Fruit fly (Drosophila melanogaster): ENCODE results near the gene CG7492.

DNA sequence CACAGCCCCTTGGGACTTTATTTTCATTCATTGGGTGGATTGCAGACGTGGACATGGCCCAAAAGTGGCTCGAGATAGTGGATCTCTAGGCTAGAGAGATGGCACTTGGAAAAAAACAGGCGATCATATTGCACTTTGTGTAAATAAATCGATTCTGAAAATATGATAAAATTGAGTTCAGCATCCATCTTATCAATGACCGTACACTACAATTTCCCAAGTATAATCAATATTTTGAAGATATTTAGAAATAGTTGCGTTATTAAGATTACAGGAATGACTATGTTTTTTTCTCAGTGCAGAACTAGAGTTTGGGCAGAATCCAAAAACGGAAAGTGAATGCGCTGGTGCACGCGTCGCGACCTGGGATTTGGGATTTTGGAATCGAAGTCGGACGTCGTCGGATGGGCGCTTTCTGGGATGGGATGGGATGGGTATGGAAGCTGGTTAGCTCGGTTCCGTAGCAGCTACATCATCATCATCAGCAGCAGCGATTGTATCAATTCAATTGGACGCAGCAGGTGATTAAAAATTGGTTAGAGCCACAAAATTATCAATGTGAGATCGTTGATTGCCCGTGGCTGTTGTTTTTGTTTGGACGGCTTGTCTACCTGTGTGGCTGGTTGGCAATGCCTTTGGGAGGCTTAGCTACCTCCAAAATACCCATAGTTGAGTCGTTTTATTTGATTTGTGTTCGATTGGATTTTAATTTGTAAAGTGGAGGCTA is 19.6 kb downstream of the CG7492 start:
- no peak for TF ChIP-seq ey (GFP tag; optimal IDR thresholded peaks at IDR 0.05)
- no peak for TF ChIP-seq woc (GFP tag; optimal IDR thresholded peaks at IDR 0.05)
- no peak for TF ChIP-seq HLH106 (tag; optimal IDR thresholded peaks at IDR 0.05)
- no peak for TF ChIP-seq Sp1 (GFP tag; optimal IDR thresholded peaks at IDR 0.05)
- no peak for TF ChIP-seq Hr78 (GFP tag; optimal IDR thresholded peaks at IDR 0.05)
- TF ChIP-seq Myc (optimal IDR thresholded peaks at IDR 0.05), result no peak
- no peak for TF ChIP-seq psq (GFP tag; optimal IDR thresholded peaks at IDR 0.05)
